Worm (Caenorhabditis elegans): ENCODE measurements around the gene T27E4.7.

T27E4.7 gene

ce11 chrV:9041030-9041429 lies 35.1 kb downstream of the T27E4.7 start, which contains the start of gene cyp-33B1:
TSS of gene cyp-33B1 (plus strand) at chrV:9041330.
- TF ChIP-seq nhr-67 (tag; optimal IDR thresholded peaks at IDR 0.05) (no peak), unc-39 (tag; optimal IDR thresholded peaks at IDR 0.05) (no peak), lin-15B (tag; optimal IDR thresholded peaks at IDR 0.05) (no peak), egl-27 (tag; optimal IDR thresholded peaks at IDR 0.05) (no peak)

- no peak for TF ChIP-seq ztf-4 (tag; optimal IDR thresholded peaks at IDR 0.05)
- no peak for TF ChIP-seq zag-1 (tag; optimal IDR thresholded peaks at IDR 0.05)
- TF ChIP-seq eor-1 (tag; optimal IDR thresholded peaks at IDR 0.05), result no peak
- no peak for TF ChIP-seq ztf-11 (tag; optimal IDR thresholded peaks at IDR 0.05)
- TF ChIP-seq nhr-237 (tag; optimal IDR thresholded peaks at IDR 0.05), result no peak
- no peak for TF ChIP-seq nhr-23 (tag; optimal IDR thresholded peaks at IDR 0.05)
- TF ChIP-seq egl-5 (tag; optimal IDR thresholded peaks at IDR 0.05), result no peak
- TF ChIP-seq nfya-1 (tag; optimal IDR thresholded peaks at IDR 0.05; ENCODE audit: insufficient read depth), result no peak
- TF ChIP-seq lin-15B (tag; optimal IDR thresholded peaks at IDR 0.05), result no peak
- no peak for TF ChIP-seq elt-2 (tag; optimal IDR thresholded peaks at IDR 0.05)
- no peak for TF ChIP-seq elt-1 (tag; optimal IDR thresholded peaks at IDR 0.05)
Measured at ce11 chrV:9035685-9036084, 40.4 kb downstream of the T27E4.7 start, which contains the start of gene srsx-34. TSS of gene srsx-34 (plus strand) at chrV:9035985.

ce11 chrV:9033267-9033666 lies 42.9 kb downstream of the T27E4.7 start, which contains the start of gene C25E10.4:
TSS of gene C25E10.4 (plus strand) at chrV:9033567.
- no peak for TF ChIP-seq ama-1 (optimal IDR thresholded peaks at IDR 0.05)
- no peak for TF ChIP-seq fkh-2 (tag; optimal IDR thresholded peaks at IDR 0.05)

- no peak for TF ChIP-seq tbx-2 (tag; optimal IDR thresholded peaks at IDR 0.05)
- no peak for TF ChIP-seq snpc-4 (tag; optimal IDR thresholded peaks at IDR 0.05)
- TF ChIP-seq ceh-82 (tag; optimal IDR thresholded peaks at IDR 0.05), result no peak
- no peak for TF ChIP-seq pha-4 (tag; optimal IDR thresholded peaks at IDR 0.05)
- TF ChIP-seq mdl-1 (tag; optimal IDR thresholded peaks at IDR 0.05), result no peak
- TF ChIP-seq nfya-1 (tag; optimal IDR thresholded peaks at IDR 0.05; ENCODE audit: insufficient read depth), result no peak
- no peak for TF ChIP-seq pqm-1 (tag; optimal IDR thresholded peaks at IDR 0.05)
- TF ChIP-seq fkh-10 (GFP tag; optimal IDR thresholded peaks at IDR 0.05), result no peak
- TF ChIP-seq skn-1 (tag; optimal IDR thresholded peaks at IDR 0.05), result no peak
- no peak for TF ChIP-seq nhr-43 (tag; optimal IDR thresholded peaks at IDR 0.05; ENCODE audit: poor library complexity, severe bottlenecking)
- TF ChIP-seq ztf-4 (tag; optimal IDR thresholded peaks at IDR 0.05), result no peak
- no peak for TF ChIP-seq lsy-12 (tag; optimal IDR thresholded peaks at IDR 0.05)
- no peak for TF ChIP-seq mml-1 (tag; optimal IDR thresholded peaks at IDR 0.05)
- no peak for TF ChIP-seq nhr-76 (tag; optimal IDR thresholded peaks at IDR 0.05)
- no peak for TF ChIP-seq aly-2 (tag; optimal IDR thresholded peaks at IDR 0.05)
Measured at ce11 chrV:9030248-9030647, 45.9 kb downstream of the T27E4.7 start, which contains the start of gene C25E10.5. TSS of gene C25E10.5 (plus strand) at chrV:9030548.
